Worm (Caenorhabditis elegans): ENCODE measurements around the gene ceh-24.

DNA sequence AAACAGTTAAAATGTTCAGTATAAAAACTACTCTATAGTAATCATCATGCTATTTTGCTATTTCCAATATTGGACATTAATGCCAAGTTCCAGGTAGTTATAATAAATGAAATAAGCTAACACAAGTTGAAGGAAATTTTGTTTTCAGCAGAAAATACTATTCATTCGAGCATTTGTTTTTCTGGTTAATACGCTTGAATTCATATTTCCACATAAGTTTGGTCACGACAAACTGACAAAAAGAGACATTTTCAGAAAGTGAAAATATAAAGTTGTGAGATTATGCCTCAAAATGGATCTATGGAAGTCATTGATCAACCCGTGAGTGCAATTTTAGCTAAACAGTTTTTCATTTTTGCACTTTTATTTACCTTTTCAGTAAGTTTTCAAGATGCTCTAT, 32.1 kb downstream of the ceh-24 start, which contains the start of gene srx-131:
- no peak for TF ChIP-seq ztf-1 (GFP tag; conservative IDR thresholded peaks at IDR 0.05)
- no peak for TF ChIP-seq lin-39 (tag; optimal IDR thresholded peaks at IDR 0.05)
- no peak for TF ChIP-seq ama-1 (optimal IDR thresholded peaks at IDR 0.05)
